Worm (Caenorhabditis elegans) whole organism, mixed stage, embryonic: ENCODE measurements around the gene nfx-1.

Experiments used
- elt-3 ChIP-seq: fragments of 150-350 bp; optimal IDR thresholded peaks from 2 replicates; lab custom pipeline; 2014; ENCODE audit warnings: missing biosample characterization, missing genetic modification characterization
- hlh-1 ChIP-seq: fragments of 150-350 bp; optimal IDR thresholded peaks from 2 replicates; lab custom pipeline; 2014; ENCODE audit warnings: missing biosample characterization, missing genetic modification reagents, missing genetic modification characterization
- mab-5 ChIP-seq: fragments of 150-350 bp; optimal IDR thresholded peaks from 2 replicates; lab custom pipeline; 2014; ENCODE audit warnings: missing biosample characterization, missing genetic modification characterization
- nhr-76 ChIP-seq: sonication (generic microtip); optimal IDR thresholded peaks from 2 replicates; lab custom pipeline; 2017; ENCODE audit warnings: missing biosample characterization, missing genetic modification characterization
- snpc-4 ChIP-seq: fragments of 150-350 bp; optimal IDR thresholded peaks from 2 replicates; lab custom pipeline; 2014; ENCODE audit warnings: missing biosample characterization, missing genetic modification characterization
- unc-62 ChIP-seq: fragments of 150-350 bp; optimal IDR thresholded peaks from 2 replicates; lab custom pipeline; 2014; ENCODE audit warnings: missing biosample characterization, missing genetic modification reagents, missing genetic modification characterization

DNA sequence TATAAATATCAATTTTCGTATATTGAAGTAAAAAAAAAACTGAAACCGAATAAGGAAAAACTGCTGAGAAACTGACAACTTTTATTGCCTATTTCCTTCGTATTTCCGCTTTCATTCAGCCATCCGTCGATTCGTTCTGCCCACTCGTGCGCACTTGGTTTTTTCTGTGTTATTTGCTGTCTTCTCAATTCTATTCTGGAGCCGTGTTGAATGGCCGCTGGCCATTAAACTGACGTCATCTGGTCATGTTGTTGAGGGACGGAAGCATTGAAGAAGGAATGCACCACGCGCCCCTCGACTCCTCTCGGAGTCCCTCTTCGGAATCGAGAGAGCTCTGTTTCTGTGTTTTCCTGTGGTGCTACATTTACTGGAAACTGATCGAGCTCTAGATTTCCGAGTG lies 26.6 kb upstream of the nfx-1 start:
- no peak for TF ChIP-seq unc-62 (GFP tag; lab: Kevin White, UChicago)
- TF ChIP-seq snpc-4 (tag; lab: Kevin White, UChicago) = no peak
- no peak for TF ChIP-seq elt-3 (tag; lab: Kevin White, UChicago)
- no peak for TF ChIP-seq hlh-1
- TF ChIP-seq nhr-76 (tag; lab: Kevin White, UChicago) = no peak
- no peak for TF ChIP-seq mab-5 (tag; lab: Kevin White, UChicago)
